Fruit fly (Drosophila melanogaster) S2 (cell line): Measurements from ENCODE around the gene Vps26.

Source experiments
- CG8478 ChIP-seq: fragments of >200 bp; optimal IDR thresholded peaks from 2 replicates; lab custom pipeline; 2018
- CTCF ChIP-seq, 2 experiments: fragments of >200 bp; optimal IDR thresholded peaks; 2 replicates each; lab custom pipeline; 2018

DNA sequence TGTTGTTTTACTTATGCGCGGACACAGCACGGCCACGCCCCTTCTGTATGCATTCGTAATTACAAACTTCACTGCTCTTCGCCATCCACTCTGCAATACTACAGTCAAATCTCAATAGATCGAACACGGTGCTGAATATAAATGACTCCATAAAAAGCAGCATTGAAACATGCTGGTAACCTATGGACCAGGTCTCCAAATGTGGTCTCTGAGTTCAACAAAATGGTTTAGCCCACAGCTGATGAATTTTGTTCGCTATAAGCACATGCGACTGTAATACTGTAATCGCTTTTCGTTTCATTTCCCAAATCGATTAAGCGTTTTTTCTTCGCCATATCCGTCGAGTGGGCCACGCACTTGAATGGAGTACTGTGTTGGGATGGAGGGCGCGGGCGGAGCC lies 23.7 kb downstream of the Vps26 start:
- TF ChIP-seq CTCF (optimal IDR thresholded peaks at IDR 0.05; lab: Kevin White, UChicago) (no peak), CG8478 (no peak)
